Fruit fly (Drosophila melanogaster): ENCODE results near the gene LanA.
A peak's percentile ranks its signal among the peaks of the same experiment; 100 is the strongest.

The LanA gene

dm6 chr3L:6188995-6189927, 28.6 kb downstream of the LanA start, which contains the start of the genes D19A and CG7386 (continued):
- no peak for TF ChIP-seq CG6683 (GFP tag; optimal IDR thresholded peaks at IDR 0.05)
- TF ChIP-seq pros (GFP tag; optimal IDR thresholded peaks at IDR 0.05), result no peak
- peak; percentile 32; the same call in 1 of the 2 replicates for TF ChIP-seq CG7372 (GFP tag; IDR thresholded peaks at IDR 0.05)
- no peak for TF ChIP-seq corto (GFP tag; optimal IDR thresholded peaks at IDR 0.05)
- peak; percentile 80 for TF ChIP-seq D19A (tag; optimal IDR thresholded peaks at IDR 0.05)
- TF ChIP-seq tio (GFP tag; optimal IDR thresholded peaks at IDR 0.05), result no peak
- TF ChIP-seq Camta (GFP tag; optimal IDR thresholded peaks at IDR 0.05), result no peak
- peak; percentile 3 for TF ChIP-seq CG6765 (GFP tag; optimal IDR thresholded peaks at IDR 0.05)
- peak; percentile 45 for TF ChIP-seq dmrt99B (tag; optimal IDR thresholded peaks at IDR 0.05)
- TF ChIP-seq CG7271 (tag; optimal IDR thresholded peaks at IDR 0.05), result no peak
- TF ChIP-seq CG15601 (tag; optimal IDR thresholded peaks at IDR 0.05), result peak; percentile 20
- no peak for TF ChIP-seq gt (GFP tag; IDR thresholded peaks at IDR 0.05)
- TF ChIP-seq CG12071 (GFP tag; optimal IDR thresholded peaks at IDR 0.05), result no peak
- TF ChIP-seq Six4 (GFP tag; optimal IDR thresholded peaks at IDR 0.05), result no peak
- TF ChIP-seq ato (GFP tag; IDR thresholded peaks at IDR 0.05; ENCODE audit: partially characterized antibody), result no peak
- TF ChIP-seq CG1647 (GFP tag; optimal IDR thresholded peaks at IDR 0.05), result peak; percentile 55
- peak; percentile 79 for TF ChIP-seq Dbx (GFP tag; IDR thresholded peaks at IDR 0.05)
- no peak for TF ChIP-seq CG4854 (GFP tag; optimal IDR thresholded peaks at IDR 0.05)
- TF ChIP-seq CG31365 (tag; optimal IDR thresholded peaks at IDR 0.05), result no peak
- peak; percentile 76 for TF ChIP-seq CG15514 (GFP tag; optimal IDR thresholded peaks at IDR 0.05)
- TF ChIP-seq mld (GFP tag; IDR thresholded peaks at IDR 0.05; ENCODE audit: partially characterized antibody), result no peak
- TF ChIP-seq CG13287 (GFP tag; IDR thresholded peaks at IDR 0.05; ENCODE audit: partially characterized antibody), result peak; percentile 18; the same call in 1 of the 2 replicates
- TF ChIP-seq bigmax (GFP tag; optimal IDR thresholded peaks at IDR 0.05), result no peak
- TF ChIP-seq Chrac-16 (GFP tag; optimal IDR thresholded peaks at IDR 0.05), result peak; percentile 5
- no peak for TF ChIP-seq Eip74EF (GFP tag; optimal IDR thresholded peaks at IDR 0.05)
- TF ChIP-seq CG14050 (GFP tag; IDR thresholded peaks at IDR 0.05), result peak; percentile 47
- TF ChIP-seq esg (GFP tag; conservative IDR thresholded peaks at IDR 0.05), result no peak; the same call in none of the 2 replicates
- no peak for TF ChIP-seq CG2875 (GFP tag; optimal IDR thresholded peaks at IDR 0.05)
- no peak for TF ChIP-seq ems (GFP tag; optimal IDR thresholded peaks at IDR 0.05)
- TF ChIP-seq odd (GFP tag; optimal IDR thresholded peaks at IDR 0.05), result no peak
- peak; percentile 52; the same call in 1 of the 3 replicates for TF ChIP-seq CG11695 (GFP tag; IDR thresholded peaks at IDR 0.05)
- no peak for TF ChIP-seq ham (GFP tag; IDR thresholded peaks at IDR 0.05)
- peak; percentile 18; the same call in 1 of the 2 replicates for TF ChIP-seq ssp (GFP tag; IDR thresholded peaks at IDR 0.05)
- peak; percentile 79 for TF ChIP-seq CG2120 (GFP tag; optimal IDR thresholded peaks at IDR 0.05)
- TF ChIP-seq cas (GFP tag; IDR thresholded peaks at IDR 0.05), result peak; percentile 46; the same call in 1 of the 2 replicates
- peak; percentile 31 for TF ChIP-seq CG15696 (tag; optimal IDR thresholded peaks at IDR 0.05)
- TF ChIP-seq CG7556 (GFP tag; optimal IDR thresholded peaks at IDR 0.05), result peak; percentile 11
- no peak for TF ChIP-seq CTCF (GFP tag; optimal IDR thresholded peaks at IDR 0.05)
- no peak for TF ChIP-seq CrebB (tag; optimal IDR thresholded peaks at IDR 0.05)
- TF ChIP-seq zfh1 (GFP tag; IDR thresholded peaks at IDR 0.05), result peak; percentile 72
- peak; percentile 8 for TF ChIP-seq MTF-1 (GFP tag; optimal IDR thresholded peaks at IDR 0.05; ENCODE audit: borderline replicate concordance)
- no peak for TF ChIP-seq crol (GFP tag; IDR thresholded peaks at IDR 0.05)
- peak; percentile 93 for TF ChIP-seq row (GFP tag; IDR thresholded peaks at IDR 0.05)
- TF ChIP-seq CG18262 (tag; optimal IDR thresholded peaks at IDR 0.05), result peak; percentile 62
- TF ChIP-seq CG6689 (GFP tag; IDR thresholded peaks at IDR 0.05), result peak; percentile 75
- TF ChIP-seq CG34224 (GFP tag; IDR thresholded peaks at IDR 0.05; ENCODE audit: partially characterized antibody), result no peak; the same call in 2 of the 3 replicates
- peak; percentile 39; the same call in 2 of the 3 replicates for TF ChIP-seq knrl (GFP tag; IDR thresholded peaks at IDR 0.05; ENCODE audit: partially characterized antibody)
- TF ChIP-seq dm (GFP tag; optimal IDR thresholded peaks at IDR 0.05), result no peak
